Worm (Caenorhabditis elegans) whole organism, late embryonic: Measurements from ENCODE around the gene srh-89.

Experiments
- K09A11.1 ChIP-seq: sonication (generic microtip); optimal IDR thresholded peaks from 2 replicates; lab custom pipeline; 2017; ENCODE audit warnings: antibody characterized with exemption, mild to moderate bottlenecking, missing genetic modification characterization, missing compliant biosample characterization; ENCODE audit not compliant: insufficient read depth
- T23F11.4 ChIP-seq: fragments of 200-800 bp; sonication (Bioruptor generic); optimal IDR thresholded peaks from 2 replicates; lab custom pipeline; 2018; ENCODE audit warnings: mild to moderate bottlenecking, missing genetic modification characterization, missing compliant biosample characterization
- Y22D7AL.16 ChIP-seq: sonication (generic microtip); optimal IDR thresholded peaks from 2 replicates; lab custom pipeline; 2016; ENCODE audit warnings: missing genetic modification characterization, missing compliant biosample characterization
- ahr-1 ChIP-seq: sonication (generic microtip); optimal IDR thresholded peaks from 2 replicates; lab custom pipeline; 2016; ENCODE audit warnings: missing genetic modification characterization, missing compliant biosample characterization
- ceh-24 ChIP-seq: sonication (generic microtip); optimal IDR thresholded peaks from 2 replicates; lab custom pipeline; 2016; ENCODE audit warnings: mild to moderate bottlenecking, missing genetic modification characterization, missing compliant biosample characterization
- ceh-34 ChIP-seq: sonication (generic microtip); optimal IDR thresholded peaks from 2 replicates; lab custom pipeline; 2016; ENCODE audit warnings: mild to moderate bottlenecking, missing genetic modification characterization, missing compliant biosample characterization
- ceh-45 ChIP-seq: fragments of 200-800 bp; sonication (Bioruptor generic); IDR thresholded peaks from 2 replicates; pipeline ENCODE4 v1.3.6; 2022; ENCODE audit warnings: missing genetic modification reagents, missing genetic modification characterization, missing compliant biosample characterization
- ceh-48 ChIP-seq: sonication (generic microtip); optimal IDR thresholded peaks from 2 replicates; lab custom pipeline; 2016; ENCODE audit warnings: missing genetic modification characterization, inconsistent platforms, missing compliant biosample characterization
- dmd-4 ChIP-seq: sonication (generic microtip); optimal IDR thresholded peaks from 2 replicates; lab custom pipeline; 2016; ENCODE audit warnings: borderline replicate concordance, missing genetic modification characterization, missing compliant biosample characterization
- fkh-10 ChIP-seq: fragments of 150-350 bp; optimal IDR thresholded peaks from 2 replicates; lab custom pipeline; 2014; ENCODE audit warnings: missing biosample characterization, missing genetic modification reagents, missing genetic modification characterization
- hlh-8 ChIP-seq: sonication (generic microtip); optimal IDR thresholded peaks from 2 replicates; lab custom pipeline; 2016; ENCODE audit warnings: missing genotype, missing genetic modification characterization, missing compliant biosample characterization
- nhr-232 ChIP-seq: sonication (generic microtip); optimal IDR thresholded peaks from 2 replicates; lab custom pipeline; 2016; ENCODE audit warnings: missing genetic modification characterization, missing compliant biosample characterization
- sdc-2 ChIP-seq: sonication (generic microtip); optimal IDR thresholded peaks from 2 replicates; lab custom pipeline; 2016; ENCODE audit warnings: missing genotype, missing genetic modification characterization, missing compliant biosample characterization
- sox-4 ChIP-seq: sonication (generic microtip); optimal IDR thresholded peaks from 2 replicates; lab custom pipeline; 2017; ENCODE audit warnings: mild to moderate bottlenecking, missing genetic modification characterization, inconsistent platforms, missing compliant biosample characterization
- tbx-2 ChIP-seq: sonication (generic microtip); optimal IDR thresholded peaks from 2 replicates; lab custom pipeline; 2016; ENCODE audit warnings: missing genetic modification characterization, missing compliant biosample characterization

The srh-89 gene

DNA sequence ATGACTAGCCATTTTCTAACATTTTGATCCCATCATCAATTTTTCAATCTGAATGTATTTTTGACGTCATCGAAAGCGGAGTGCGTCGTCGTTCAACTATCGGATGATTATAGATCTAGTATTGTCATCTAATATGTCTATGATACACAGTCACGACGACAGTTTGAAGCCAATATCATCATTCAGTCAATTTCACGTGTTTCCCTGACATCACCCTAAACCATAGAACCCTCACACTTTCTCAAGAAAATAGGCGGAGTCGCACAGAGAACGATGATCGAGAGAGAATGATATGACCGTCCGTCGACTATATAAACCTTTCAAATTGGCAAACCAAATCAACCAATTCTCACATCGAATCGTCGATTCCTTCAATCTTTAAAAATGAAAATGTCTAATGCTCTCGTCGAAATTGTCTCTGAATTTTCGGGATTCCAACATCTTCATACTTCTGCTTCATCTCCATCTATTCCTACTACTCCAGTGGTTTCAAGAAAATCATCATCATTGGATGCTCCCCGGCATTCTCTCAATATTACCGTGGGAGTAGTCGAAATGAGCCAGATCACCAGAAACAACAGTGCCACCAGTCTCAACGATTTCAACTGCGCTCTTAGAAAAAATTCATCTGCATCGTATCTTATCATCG, 48.7 kb downstream of the srh-89 start, which contains the start of gene F18E3.13:
Gene F18E3.13 (plus strand): TSS at position 385 of the 649 bp plus-strand sequence.
- no peak for TF ChIP-seq fkh-10 (GFP tag; lab: Kevin White, UChicago)
- no peak for TF ChIP-seq tbx-2
- TF ChIP-seq Y22D7AL.16 (tag; lab: Kevin White, UChicago) = no peak
- TF ChIP-seq sdc-2 = no peak
- TF ChIP-seq ceh-24 (tag; lab: Kevin White, UChicago) = no peak
- no peak for TF ChIP-seq nhr-232 (tag; lab: Kevin White, UChicago)
- TF ChIP-seq hlh-8 = no peak
- TF ChIP-seq K09A11.1 (tag; lab: Kevin White, UChicago) = no peak
- TF ChIP-seq ahr-1 (tag; lab: Kevin White, UChicago) = no peak
- TF ChIP-seq ceh-48 (tag; lab: Kevin White, UChicago) = no peak
- no peak for TF ChIP-seq ceh-45
- no peak for TF ChIP-seq T23F11.4 (GFP tag; lab: Kevin White, UChicago)

DNA sequence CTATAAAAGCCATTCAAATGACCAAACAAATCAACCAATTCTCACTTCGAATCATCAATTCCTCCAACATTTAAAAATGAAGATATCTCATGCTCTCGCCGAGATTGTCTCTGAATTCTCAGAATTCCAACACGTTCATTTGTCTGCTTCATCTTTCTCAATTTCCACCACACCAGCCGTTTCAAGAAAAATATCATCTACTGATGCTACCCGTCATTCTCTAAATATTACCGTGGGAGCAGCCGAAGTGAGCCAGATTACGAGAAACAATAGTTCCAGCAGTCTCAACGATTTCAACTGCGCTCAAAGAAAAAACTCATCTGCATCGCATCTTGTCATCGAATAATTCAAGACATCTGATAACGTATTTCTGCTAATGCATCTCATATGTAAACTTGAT, 49.7 kb downstream of the srh-89 start, which contains the start of gene F18E3.12:
Gene F18E3.12 (plus strand): TSS at position 77 of the 400 bp plus-strand sequence.
- TF ChIP-seq sox-4 (tag; lab: Kevin White, UChicago) (no peak), ceh-34 (tag; lab: Kevin White, UChicago) (no peak), dmd-4 (tag; lab: Kevin White, UChicago) (no peak)
